Fruit fly (Drosophila melanogaster) whole organism, pupa: ENCODE data around the gene CG14823.
A peak's percentile ranks its signal among the peaks of the same experiment; 100 is the strongest.

Experiments used
- CG10348 ChIP-seq: fragments of 200-800 bp; sonication (Bioruptor generic); IDR thresholded peaks from 2 replicates; pipeline ENCODE4 v1.3.6; 2022; ENCODE audit warnings: missing biosample characterization, missing genetic modification characterization
- CG12605 ChIP-seq: fragments of 200-800 bp; sonication (Bioruptor generic); IDR thresholded peaks from 2 replicates; pipeline ENCODE4 v1.3.6; 2022; ENCODE audit warnings: missing biosample characterization, missing genetic modification characterization
- CG13204 ChIP-seq: fragments of 200-800 bp; sonication (Bioruptor generic); optimal IDR thresholded peaks from 2 replicates; lab custom pipeline; 2018; ENCODE audit warnings: missing biosample characterization, mild to moderate bottlenecking, missing genetic modification characterization, moderate library complexity
- CG14655 ChIP-seq: fragments of 200-800 bp; sonication (Bioruptor generic); optimal IDR thresholded peaks from 3 replicates; lab custom pipeline; 2017; ENCODE audit warnings: mild to moderate bottlenecking, missing biosample characterization, missing genetic modification reagents, missing genetic modification characterization
- CG15710 ChIP-seq: fragments of 200-800 bp; sonication (Bioruptor generic); optimal IDR thresholded peaks from 2 replicates; lab custom pipeline; 2018; ENCODE audit warnings: missing biosample characterization, mild to moderate bottlenecking, missing genetic modification characterization, moderate library complexity
- CG17806 ChIP-seq: fragments of 200-800 bp; sonication (Bioruptor generic); optimal IDR thresholded peaks from 2 replicates; lab custom pipeline; 2018; ENCODE audit warnings: missing biosample characterization, mild to moderate bottlenecking, missing genetic modification characterization, moderate library complexity
- CG32121 ChIP-seq: fragments of 200-800 bp; sonication (Bioruptor generic); IDR thresholded peaks from 2 replicates; pipeline ENCODE4 v1.3.6; 2022; ENCODE audit warnings: missing biosample characterization, missing genetic modification characterization
- CG34367 ChIP-seq: fragments of 200-800 bp; sonication (Bioruptor generic); optimal IDR thresholded peaks from 2 replicates; lab custom pipeline; 2018; ENCODE audit warnings: missing biosample characterization, mild to moderate bottlenecking, missing genetic modification characterization
- CG4496 ChIP-seq: fragments of 200-800 bp; sonication (Bioruptor generic); IDR thresholded peaks from 3 replicates; pipeline ENCODE4 v1.3.6; 2022; ENCODE audit warnings: missing biosample characterization, missing genetic modification characterization
- CG8159 ChIP-seq: fragments of 200-800 bp; sonication (Bioruptor generic); optimal IDR thresholded peaks from 3 replicates; lab custom pipeline; 2018; ENCODE audit warnings: missing biosample characterization, mild to moderate bottlenecking, missing genetic modification characterization, moderate library complexity
- CG8301 ChIP-seq: fragments of 200-800 bp; sonication (Bioruptor generic); optimal IDR thresholded peaks from 2 replicates; lab custom pipeline; 2018; ENCODE audit warnings: missing biosample characterization, mild to moderate bottlenecking, missing genetic modification characterization
- CG9948 ChIP-seq: fragments of 200-800 bp; sonication (Bioruptor generic); optimal IDR thresholded peaks from 2 replicates; lab custom pipeline; 2018; ENCODE audit warnings: missing biosample characterization, mild to moderate bottlenecking, missing genetic modification characterization, moderate library complexity
- D1 ChIP-seq: fragments of 200-800 bp; sonication (Bioruptor generic); optimal IDR thresholded peaks from 2 replicates; lab custom pipeline; 2018; ENCODE audit warnings: missing biosample characterization, mild to moderate bottlenecking, missing genetic modification characterization, moderate library complexity
- EcR ChIP-seq: fragments of 200-800 bp; sonication (Bioruptor generic); optimal IDR thresholded peaks from 3 replicates; lab custom pipeline; 2019; ENCODE audit warnings: missing biosample characterization, missing genetic modification characterization, mild to moderate bottlenecking, moderate library complexity, missing genetic modification reagents
- Ets98B ChIP-seq: fragments of 200-800 bp; sonication (Bioruptor generic); IDR thresholded peaks from 2 replicates; pipeline ENCODE4 v1.3.6; 2022; ENCODE audit warnings: missing biosample characterization, missing genetic modification characterization
- Pif1A ChIP-seq: fragments of 200-800 bp; sonication (Bioruptor generic); optimal IDR thresholded peaks from 3 replicates; lab custom pipeline; 2016; ENCODE audit warnings: missing biosample characterization, missing genetic modification characterization
- Pif1B ChIP-seq: fragments of 200-800 bp; sonication (Bioruptor generic); optimal IDR thresholded peaks from 3 replicates; lab custom pipeline; 2016; ENCODE audit warnings: missing biosample characterization, missing genetic modification characterization
- Snoo ChIP-seq: fragments of 200-800 bp; sonication (Bioruptor generic); optimal IDR thresholded peaks from 3 replicates; lab custom pipeline; 2017; ENCODE audit warnings: missing biosample characterization, mild to moderate bottlenecking, missing genetic modification characterization, inconsistent platforms
- fd96Ca ChIP-seq: fragments of 200-800 bp; sonication (Bioruptor generic); IDR thresholded peaks from 3 replicates; pipeline ENCODE4 v1.3.6; 2022; ENCODE audit warnings: missing biosample characterization, missing genetic modification characterization
- gl ChIP-seq: fragments of 200-800 bp; sonication (Bioruptor generic); optimal IDR thresholded peaks from 2 replicates; lab custom pipeline; 2018; ENCODE audit warnings: missing biosample characterization, mild to moderate bottlenecking, missing genetic modification characterization
- rn ChIP-seq: fragments of 200-800 bp; sonication (Bioruptor generic); IDR thresholded peaks from 2 replicates; pipeline ENCODE4 v1.3.6; 2022; ENCODE audit warnings: missing biosample characterization, missing genetic modification characterization

Gene CG14823

dm6 chr3L:7077258-7077657 is 11.1 kb downstream of the CG14823 start, which contains the start of gene CG8641:
Gene CG8641, minus strand, starts transcription at chr3L:7077462.
- TF ChIP-seq EcR (GFP tag; lab: Kevin White, UChicago) (no peak), fd96Ca (GFP tag; lab: Robert Waterston, UW) (no peak), CG13204 (GFP tag; lab: Kevin White, UChicago) (no peak), CG15710 (no peak), Pif1A (GFP tag; lab: Kevin White, UChicago) (no peak), Ets98B (GFP tag; lab: Robert Waterston, UW) (no peak)

dm6 chr3L:7082168-7082567 is 16.1 kb downstream of the CG14823 start:
- TF ChIP-seq rn (no peak), CG34367 (tag; lab: Kevin White, UChicago) (no peak), CG15710 (no peak), CG10348 (GFP tag; lab: Robert Waterston, UW) (no peak), CG4496 (GFP tag; lab: Robert Waterston, UW) (0 out of 3 replicates have a peak, but pooled peaks have one; percentile 19), CG14655 (GFP tag; lab: Kevin White, UChicago) (no peak)
- TF ChIP-seq, all 21 proteins: peak for 1

- TF ChIP-seq Snoo (tag; lab: Kevin White, UChicago) (no peak), Pif1A (GFP tag; lab: Kevin White, UChicago) (no peak), Ets98B (GFP tag; lab: Robert Waterston, UW) (no peak), gl (tag; lab: Kevin White, UChicago) (no peak), CG15710 (no peak), D1 (tag; lab: Kevin White, UChicago) (no peak), CG4496 (GFP tag; lab: Robert Waterston, UW) (no peak), CG12605 (GFP tag; lab: Robert Waterston, UW) (no peak), CG8159 (tag; lab: Kevin White, UChicago) (no peak), fd96Ca (GFP tag; lab: Robert Waterston, UW) (no peak), CG14655 (GFP tag; lab: Kevin White, UChicago) (no peak), CG13204 (GFP tag; lab: Kevin White, UChicago) (no peak), CG34367 (tag; lab: Kevin White, UChicago) (no peak), rn (no peak), CG9948 (tag; lab: Kevin White, UChicago) (no peak), CG32121 (GFP tag; lab: Robert Waterston, UW) (no peak), CG10348 (GFP tag; lab: Robert Waterston, UW) (no peak), CG17806 (tag; lab: Kevin White, UChicago) (no peak), Pif1B (GFP tag; lab: Kevin White, UChicago) (no peak), CG8301 (no peak)
Observed at dm6 chr3L:7086093-7086492, 20.0 kb downstream of the CG14823 start.

- no peak for TF ChIP-seq CG4496 (GFP tag; lab: Robert Waterston, UW)
- no peak for TF ChIP-seq CG15710
- TF ChIP-seq CG9948 (tag; lab: Kevin White, UChicago): no peak
- no peak for TF ChIP-seq CG34367 (tag; lab: Kevin White, UChicago)
Observed at dm6 chr3L:7086558-7087059, 20.5 kb downstream of the CG14823 start, which contains the start of gene Cpr65Ea. Gene Cpr65Ea, minus strand, starts transcription at chr3L:7086608.

- TF ChIP-seq Pif1B (GFP tag; lab: Kevin White, UChicago) (no peak), CG13204 (GFP tag; lab: Kevin White, UChicago) (no peak), Snoo (tag; lab: Kevin White, UChicago) (no peak), CG8301 (no peak), D1 (tag; lab: Kevin White, UChicago) (no peak), Pif1A (GFP tag; lab: Kevin White, UChicago) (no peak), CG10348 (GFP tag; lab: Robert Waterston, UW) (no peak), CG17806 (tag; lab: Kevin White, UChicago) (peak; percentile 48), rn (no peak), CG14655 (GFP tag; lab: Kevin White, UChicago) (peak; percentile 28), CG12605 (GFP tag; lab: Robert Waterston, UW) (no peak), fd96Ca (GFP tag; lab: Robert Waterston, UW) (no peak), CG34367 (tag; lab: Kevin White, UChicago) (no peak), Ets98B (GFP tag; lab: Robert Waterston, UW) (no peak), EcR (GFP tag; lab: Kevin White, UChicago) (no peak), gl (tag; lab: Kevin White, UChicago) (no peak), CG4496 (GFP tag; lab: Robert Waterston, UW) (no peak), CG32121 (GFP tag; lab: Robert Waterston, UW) (no peak), CG9948 (tag; lab: Kevin White, UChicago) (peak; percentile 38), CG15710 (peak; percentile 49), CG8159 (tag; lab: Kevin White, UChicago) (peak; percentile 66)
Observed at dm6 chr3L:7087347-7087746, 21.2 kb downstream of the CG14823 start.

dm6 chr3L:7088687-7089086 is 22.6 kb downstream of the CG14823 start, which contains the start of gene Cpr65Eb:
Gene Cpr65Eb, minus strand, starts transcription at chr3L:7088787.
- TF ChIP-seq CG9948 (tag; lab: Kevin White, UChicago): no peak
- no peak for TF ChIP-seq fd96Ca (GFP tag; lab: Robert Waterston, UW)
- no peak for TF ChIP-seq CG32121 (GFP tag; lab: Robert Waterston, UW)
- TF ChIP-seq CG12605 (GFP tag; lab: Robert Waterston, UW): no peak
- no peak for TF ChIP-seq CG15710
- no peak for TF ChIP-seq CG4496 (GFP tag; lab: Robert Waterston, UW)
- no peak for TF ChIP-seq Ets98B (GFP tag; lab: Robert Waterston, UW)
- TF ChIP-seq CG14655 (GFP tag; lab: Kevin White, UChicago): no peak
